Worm (Caenorhabditis elegans): ENCODE results near the gene B0391.14.

Gene B0391.14

DNA sequence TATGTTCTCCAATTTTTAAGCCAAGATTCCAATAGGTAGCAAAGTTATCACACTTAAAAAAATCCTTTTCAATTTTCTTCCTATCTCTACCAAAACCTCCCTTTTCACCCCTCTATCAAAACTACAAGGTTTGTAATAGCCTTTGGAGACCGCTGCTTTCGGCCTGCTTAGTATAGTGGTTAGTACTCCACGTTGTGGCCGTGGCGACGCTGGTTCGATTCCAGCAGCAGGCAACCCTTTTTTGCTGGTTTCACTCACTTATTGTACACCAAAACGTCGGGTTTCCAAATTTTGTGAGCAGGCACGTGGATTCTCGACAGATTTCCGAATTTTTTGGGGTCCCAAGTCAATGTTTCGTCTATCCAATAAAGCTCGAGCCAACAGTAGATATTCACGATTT is 45.8 kb downstream of the B0391.14 start:
- TF ChIP-seq xnd-1 (tag; optimal IDR thresholded peaks at IDR 0.05) (no peak), ztf-3 (GFP tag; optimal IDR thresholded peaks at IDR 0.05) (no peak), ceh-27 (GFP tag; optimal IDR thresholded peaks at IDR 0.05) (no peak), cebp-1 (GFP tag; IDR thresholded peaks at IDR 0.05) (no peak), cebp-1 (tag; optimal IDR thresholded peaks at IDR 0.05) (peak; percentile 12), madf-6 (GFP tag; IDR thresholded peaks at IDR 0.05) (peak; percentile 61), nhr-90 (tag; optimal IDR thresholded peaks at IDR 0.05) (peak; percentile 4), lin-26 (GFP tag; IDR thresholded peaks at IDR 0.05) (peak; percentile 77; the same call in 1 of the 2 replicates), dox-1 (GFP tag; IDR thresholded peaks at IDR 0.05) (peak; percentile 54), let-607 (tag; optimal IDR thresholded peaks at IDR 0.05) (no peak), nfya-2 (GFP tag; IDR thresholded peaks at IDR 0.05) (no peak), die-1 (tag; optimal IDR thresholded peaks at IDR 0.05) (peak; percentile 48), hmg-20 (GFP tag; IDR thresholded peaks at IDR 0.05) (no peak), ztf-26 (tag; optimal IDR thresholded peaks at IDR 0.05) (no peak), tbp1 (GFP tag; optimal IDR thresholded peaks at IDR 0.05) (peak; percentile 95), madf-8 (GFP tag; conservative IDR thresholded peaks at IDR 0.05) (no peak), mcd-1 (GFP tag; IDR thresholded peaks at IDR 0.05) (peak; percentile 29; the same call in 1 of the 2 replicates), snpc-4 (GFP tag; optimal IDR thresholded peaks at IDR 0.05) (no peak), snpc-4 (tag; optimal IDR thresholded peaks at IDR 0.05) (peak in 2 of 4 experiments; percentile 20 to 57), pbrm-1 (GFP tag; IDR thresholded peaks at IDR 0.05) (peak; percentile 15; the same call in 1 of the 2 replicates), him-1 (tag; optimal IDR thresholded peaks at IDR 0.05) (peak; percentile 63), efl-1 (GFP tag; optimal IDR thresholded peaks at IDR 0.05) (no peak), hrde-1 (tag; optimal IDR thresholded peaks at IDR 0.05; ENCODE audit: borderline replicate concordance) (no peak), B0261.1 (tag; optimal IDR thresholded peaks at IDR 0.05) (peak; percentile 78), ztf-25 (GFP tag; IDR thresholded peaks at IDR 0.05) (0 out of 2 replicates have a peak, but pooled peaks have one; percentile 44), F10E7.11 (tag; optimal IDR thresholded peaks at IDR 0.05) (no peak), somi-1 (GFP tag; optimal IDR thresholded peaks at IDR 0.05) (no peak), D2030.7 (GFP tag; IDR thresholded peaks at IDR 0.05) (peak; percentile 52), zfh-2 (GFP tag; conservative IDR thresholded peaks at IDR 0.05) (no peak), athp-1 (tag; optimal IDR thresholded peaks at IDR 0.05) (peak; percentile 9), lsy-27 (tag; optimal IDR thresholded peaks at IDR 0.05; ENCODE audit: borderline replicate concordance, insufficient read depth) (peak; percentile 22), F55B11.4 (tag; optimal IDR thresholded peaks at IDR 0.05; ENCODE audit: borderline replicate concordance, insufficient read depth) (no peak), Y95B8A.8 (GFP tag; IDR thresholded peaks at IDR 0.05) (no peak), lin-54 (GFP tag; optimal IDR thresholded peaks at IDR 0.05) (peak; percentile 18), ztf-18 (tag; optimal IDR thresholded peaks at IDR 0.05) (peak; percentile 24), ccch-3 (GFP tag; optimal IDR thresholded peaks at IDR 0.05) (no peak), F49E8.2 (tag; optimal IDR thresholded peaks at IDR 0.05; ENCODE audit: insufficient read depth) (no peak), ztf-28 (GFP tag; IDR thresholded peaks at IDR 0.05) (no peak), rcor-1 (GFP tag; IDR thresholded peaks at IDR 0.05) (no peak), bed-2 (GFP tag; IDR thresholded peaks at IDR 0.05) (no peak), attf-3 (GFP tag; conservative IDR thresholded peaks at IDR 0.05) (no peak), snpc-1.3 (tag; optimal IDR thresholded peaks at IDR 0.05; ENCODE audit: insufficient read depth) (no peak), sptf-2 (GFP tag; optimal IDR thresholded peaks at IDR 0.05) (no peak), attf-6 (GFP tag; IDR thresholded peaks at IDR 0.05) (no peak), ceh-58 (GFP tag; IDR thresholded peaks at IDR 0.05) (no peak), F23B12.7 (tag; optimal IDR thresholded peaks at IDR 0.05; ENCODE audit: insufficient read depth) (peak; percentile 20), F57C9.4 (tag; optimal IDR thresholded peaks at IDR 0.05) (no peak), lin-40 (tag; optimal IDR thresholded peaks at IDR 0.05) (no peak)

Measured in whole organism, young adult.